Worm (Caenorhabditis elegans) whole organism, L4/young adult: Measurements from ENCODE around the gene cpf-1.

Experiments
- W03F9.2 ChIP-seq: fragments of 150-350 bp; optimal IDR thresholded peaks from 2 replicates; lab custom pipeline; 2014; ENCODE audit warnings: missing biosample characterization, missing genetic modification characterization
- him-1 ChIP-seq: sonication (generic microtip); optimal IDR thresholded peaks from 2 replicates; lab custom pipeline; 2016; ENCODE audit warnings: missing genotype, missing genetic modification reagents, missing genetic modification characterization, missing compliant biosample characterization

- TF ChIP-seq W03F9.2 (tag; lab: Kevin White, UChicago), result no peak
- TF ChIP-seq him-1 (tag; lab: Kevin White, UChicago), result no peak
Observed at ce11 chrII:8559188-8559587, 43.1 kb downstream of the cpf-1 start.
